Worm (Caenorhabditis elegans): ENCODE results near the gene T25B9.3.
A peak's percentile ranks its signal among the peaks of the same experiment; 100 is the strongest.

The T25B9.3 gene

DNA sequence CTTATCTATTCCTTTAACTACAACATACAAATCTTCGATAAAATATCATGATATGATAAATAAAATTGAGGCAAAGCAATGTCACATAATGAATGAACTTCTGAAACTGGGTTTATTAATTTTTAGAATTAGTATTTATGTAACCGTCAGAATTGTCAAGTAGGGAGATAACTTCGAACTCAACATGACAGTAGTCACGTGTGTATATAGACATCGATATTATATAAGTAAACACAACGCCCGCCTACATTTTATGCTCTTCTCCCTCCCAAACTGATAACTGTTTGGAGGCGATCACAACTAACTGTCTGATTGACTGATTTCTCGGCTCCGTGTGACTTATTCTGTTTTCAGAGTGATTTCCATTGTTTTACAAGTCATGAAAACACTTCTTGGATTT lies 16.8 kb downstream of the T25B9.3 start, which contains the start of gene ugt-54:
Gene ugt-54 (plus strand): TSS at position 355 of the 400 bp plus-strand sequence.
- peak; percentile 83 for TF ChIP-seq elt-2 (tag; optimal IDR thresholded peaks at IDR 0.05)
- no peak for TF ChIP-seq C08G9.2 (tag; optimal IDR thresholded peaks at IDR 0.05)
- TF ChIP-seq gmeb-2 (tag; optimal IDR thresholded peaks at IDR 0.05) = no peak

DNA sequence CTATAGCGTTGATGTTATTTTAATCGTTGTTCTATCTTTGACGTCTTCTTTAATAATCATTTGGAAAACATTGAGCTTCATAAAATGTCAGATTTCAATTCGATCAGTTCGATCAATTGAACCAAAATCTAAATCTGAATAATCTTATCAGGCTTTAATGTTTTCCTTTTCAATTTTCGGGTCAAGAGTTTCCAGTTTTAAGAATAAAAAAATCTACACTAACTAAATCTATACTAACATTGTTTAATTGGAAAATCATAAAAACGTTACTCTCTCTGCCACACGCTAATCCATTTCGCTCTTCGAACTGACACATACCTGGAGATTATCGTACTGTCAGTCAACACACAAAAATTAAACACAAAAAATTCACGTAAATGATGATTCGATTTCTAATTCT lies 19.6 kb downstream of the T25B9.3 start, which contains the start of gene T25B9.11:
Gene T25B9.11 (plus strand): TSS at position 301 of the 400 bp plus-strand sequence.
- TF ChIP-seq unc-86 (tag; optimal IDR thresholded peaks at IDR 0.05) (no peak), npax-4 (tag; optimal IDR thresholded peaks at IDR 0.05) (no peak), fkh-6 (tag; optimal IDR thresholded peaks at IDR 0.05) (no peak), tbx-7 (tag; optimal IDR thresholded peaks at IDR 0.05) (no peak)

ce11 chrIV:10765053-10765452 lies 20.5 kb downstream of the T25B9.3 start, which contains the start of gene T25B9.12:
Gene T25B9.12 (plus strand): TSS chrIV:10765353.
- TF ChIP-seq ceh-14 (tag; optimal IDR thresholded peaks at IDR 0.05) = no peak
- no peak for TF ChIP-seq tbx-2 (tag; optimal IDR thresholded peaks at IDR 0.05)
- no peak for TF ChIP-seq ceh-30 (tag; optimal IDR thresholded peaks at IDR 0.05)
- TF ChIP-seq pros-1 (tag; optimal IDR thresholded peaks at IDR 0.05) = no peak
- TF ChIP-seq madf-2 (tag; optimal IDR thresholded peaks at IDR 0.05) = no peak
- TF ChIP-seq gmeb-2 (tag; optimal IDR thresholded peaks at IDR 0.05) = no peak

ce11 chrIV:10766071-10766470 lies 21.5 kb downstream of the T25B9.3 start:
- TF ChIP-seq elt-4 (tag; optimal IDR thresholded peaks at IDR 0.05) (no peak), nhr-232 (tag; optimal IDR thresholded peaks at IDR 0.05) (no peak), ztf-16 (tag; optimal IDR thresholded peaks at IDR 0.05) (no peak), ceh-14 (tag; optimal IDR thresholded peaks at IDR 0.05) (no peak), elt-2 (tag; optimal IDR thresholded peaks at IDR 0.05) (no peak), hlh-15 (tag; optimal IDR thresholded peaks at IDR 0.05) (no peak), ahr-1 (tag; optimal IDR thresholded peaks at IDR 0.05) (no peak)

- TF ChIP-seq ceh-30 (tag; optimal IDR thresholded peaks at IDR 0.05) = no peak
- TF ChIP-seq unc-42 (tag; optimal IDR thresholded peaks at IDR 0.05) = peak; percentile 33
Observed at ce11 chrIV:10768146-10768636, 23.6 kb downstream of the T25B9.3 start, which contains the start of gene T25B9.8. Gene T25B9.8 (minus strand): TSS chrIV:10768196.

DNA sequence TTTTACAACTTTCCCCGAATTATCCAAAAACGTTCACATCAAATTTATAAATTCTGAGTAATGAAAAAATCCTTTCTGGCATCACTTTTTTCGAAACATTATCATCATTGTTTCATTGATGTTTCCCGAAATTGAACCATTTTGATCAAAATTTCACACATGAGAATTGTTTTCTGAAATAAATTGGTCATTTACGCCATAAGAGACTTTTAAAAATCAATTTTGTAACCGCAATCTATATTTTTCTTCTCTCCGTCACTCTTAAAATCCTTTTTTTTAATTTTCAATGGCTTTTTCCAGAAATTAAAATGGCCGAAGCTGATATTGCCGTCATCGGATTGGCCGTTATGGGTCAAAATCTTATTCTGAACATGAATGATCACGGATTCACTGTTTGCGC lies 24.8 kb downstream of the T25B9.3 start, which contains the start of gene T25B9.9:
Gene T25B9.9 (plus strand): TSS at position 301 of the 400 bp plus-strand sequence.
- no peak for TF ChIP-seq lin-11 (tag; optimal IDR thresholded peaks at IDR 0.05)
- TF ChIP-seq unc-3 (GFP tag; conservative IDR thresholded peaks at IDR 0.05) = no peak
- no peak for TF ChIP-seq unc-3 (tag; optimal IDR thresholded peaks at IDR 0.05)
- TF ChIP-seq hlh-13 (GFP tag; optimal IDR thresholded peaks at IDR 0.05) = no peak
- TF ChIP-seq npax-4 (tag; optimal IDR thresholded peaks at IDR 0.05) = no peak
- no peak for TF ChIP-seq ceh-6 (GFP tag; optimal IDR thresholded peaks at IDR 0.05)
- TF ChIP-seq ceh-34 (tag; optimal IDR thresholded peaks at IDR 0.05) = no peak
- TF ChIP-seq ama-1 (optimal IDR thresholded peaks at IDR 0.05) = no peak
- no peak for TF ChIP-seq gmeb-2 (tag; optimal IDR thresholded peaks at IDR 0.05)
- TF ChIP-seq pag-3 (tag; optimal IDR thresholded peaks at IDR 0.05; ENCODE audit: borderline replicate concordance) = no peak
- TF ChIP-seq ceh-9 (tag; optimal IDR thresholded peaks at IDR 0.05) = no peak
- no peak for TF ChIP-seq pha-4 (tag; optimal IDR thresholded peaks at IDR 0.05)

DNA sequence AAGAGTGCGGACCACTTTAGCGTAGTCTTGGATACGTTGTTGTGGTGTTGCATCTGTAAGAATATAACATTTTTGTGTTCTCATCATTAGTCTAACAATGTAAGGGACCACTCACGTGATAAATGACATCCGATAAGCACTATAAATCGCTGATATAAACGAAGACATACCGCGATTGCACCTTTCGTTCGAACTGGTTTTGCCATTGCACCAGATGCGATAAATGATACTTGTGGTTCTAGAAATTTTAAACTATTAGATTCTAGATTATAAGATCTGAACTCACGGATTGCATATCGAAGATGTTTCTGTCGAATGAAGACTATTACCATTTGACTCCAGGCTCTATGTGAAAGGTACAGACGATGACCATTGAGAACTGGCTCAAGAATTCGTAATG lies 26.7 kb downstream of the T25B9.3 start:
- TF ChIP-seq hlh-6 (tag; optimal IDR thresholded peaks at IDR 0.05) (no peak), ceh-45 (GFP tag; IDR thresholded peaks at IDR 0.05) (no peak), ceh-19 (GFP tag; optimal IDR thresholded peaks at IDR 0.05) (no peak), fkh-10 (GFP tag; optimal IDR thresholded peaks at IDR 0.05) (no peak), pros-1 (tag; optimal IDR thresholded peaks at IDR 0.05) (no peak), gmeb-2 (tag; optimal IDR thresholded peaks at IDR 0.05) (no peak), odd-2 (tag; optimal IDR thresholded peaks at IDR 0.05) (no peak), Y22D7AL.16 (tag; optimal IDR thresholded peaks at IDR 0.05) (no peak), rnt-1 (tag; optimal IDR thresholded peaks at IDR 0.05) (no peak), unc-86 (tag; optimal IDR thresholded peaks at IDR 0.05) (no peak), sdc-2 (tag; optimal IDR thresholded peaks at IDR 0.05) (no peak), C38D4.7 (GFP tag; optimal IDR thresholded peaks at IDR 0.05) (no peak), pax-1 (tag; optimal IDR thresholded peaks at IDR 0.05) (no peak), tbx-2 (tag; optimal IDR thresholded peaks at IDR 0.05) (no peak), C08G9.2 (tag; optimal IDR thresholded peaks at IDR 0.05) (no peak), elt-4 (tag; optimal IDR thresholded peaks at IDR 0.05) (no peak), hlh-13 (GFP tag; optimal IDR thresholded peaks at IDR 0.05) (no peak), ceh-22 (tag; optimal IDR thresholded peaks at IDR 0.05) (no peak)

Data from whole organism, late embryonic.